Worm (Caenorhabditis elegans) whole organism, early embryonic: Measurements from ENCODE around the gene jhdm-1.

Experiments used
- B0310.2 ChIP-seq: sonication (generic microtip); optimal IDR thresholded peaks from 2 replicates; lab custom pipeline; 2016; ENCODE audit warnings: mild to moderate bottlenecking, missing genetic modification characterization, missing compliant biosample characterization
- ceh-13 ChIP-seq: fragments of 200-800 bp; sonication (Bioruptor generic); optimal IDR thresholded peaks from 2 replicates; lab custom pipeline; 2018; ENCODE audit warnings: mild to moderate bottlenecking, missing genetic modification characterization, missing compliant biosample characterization
- ceh-36 ChIP-seq: sonication (generic microtip); optimal IDR thresholded peaks from 2 replicates; lab custom pipeline; 2016; ENCODE audit warnings: missing genetic modification characterization, inconsistent platforms, missing compliant biosample characterization
- scrt-1 ChIP-seq: fragments of 200-800 bp; sonication (Bioruptor generic); IDR thresholded peaks from 2 replicates; pipeline ENCODE4 v1.3.6; 2022; ENCODE audit warnings: missing genetic modification characterization, missing compliant biosample characterization
- tbx-11 ChIP-seq: fragments of 200-800 bp; sonication (Bioruptor generic); IDR thresholded peaks from 2 replicates; pipeline ENCODE4 v1.3.6; 2022; ENCODE audit warnings: missing genetic modification characterization, missing compliant biosample characterization

DNA sequence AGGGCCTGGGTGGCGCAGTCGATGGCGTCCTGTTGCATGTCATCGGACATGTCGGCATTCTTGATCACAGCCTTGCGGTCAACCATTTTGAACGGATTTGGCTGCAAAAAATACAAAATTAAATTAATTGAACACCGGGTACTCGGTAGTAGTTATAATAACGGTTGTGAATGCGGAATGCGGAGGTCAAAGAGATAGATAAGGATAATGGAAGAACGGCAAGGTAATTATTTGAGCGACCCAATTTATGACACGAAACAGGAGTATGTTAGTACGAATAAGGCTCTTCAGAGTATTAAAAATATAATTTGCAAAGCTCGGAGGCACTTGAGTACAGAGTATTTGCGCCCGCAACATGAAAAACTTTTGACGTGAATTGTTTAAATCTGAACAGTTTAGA, 9.4 kb downstream of the jhdm-1 start, which contains the start of gene dlc-1:
- TF ChIP-seq ceh-36 (tag; lab: Kevin White, UChicago) (no peak), scrt-1 (no peak), tbx-11 (GFP tag; lab: Robert Waterston, UW) (no peak), ceh-13 (no peak), B0310.2 (tag; lab: Kevin White, UChicago) (no peak)
